Fruit fly (Drosophila melanogaster): ENCODE results near the gene MtnF.

The MtnF gene

DNA sequence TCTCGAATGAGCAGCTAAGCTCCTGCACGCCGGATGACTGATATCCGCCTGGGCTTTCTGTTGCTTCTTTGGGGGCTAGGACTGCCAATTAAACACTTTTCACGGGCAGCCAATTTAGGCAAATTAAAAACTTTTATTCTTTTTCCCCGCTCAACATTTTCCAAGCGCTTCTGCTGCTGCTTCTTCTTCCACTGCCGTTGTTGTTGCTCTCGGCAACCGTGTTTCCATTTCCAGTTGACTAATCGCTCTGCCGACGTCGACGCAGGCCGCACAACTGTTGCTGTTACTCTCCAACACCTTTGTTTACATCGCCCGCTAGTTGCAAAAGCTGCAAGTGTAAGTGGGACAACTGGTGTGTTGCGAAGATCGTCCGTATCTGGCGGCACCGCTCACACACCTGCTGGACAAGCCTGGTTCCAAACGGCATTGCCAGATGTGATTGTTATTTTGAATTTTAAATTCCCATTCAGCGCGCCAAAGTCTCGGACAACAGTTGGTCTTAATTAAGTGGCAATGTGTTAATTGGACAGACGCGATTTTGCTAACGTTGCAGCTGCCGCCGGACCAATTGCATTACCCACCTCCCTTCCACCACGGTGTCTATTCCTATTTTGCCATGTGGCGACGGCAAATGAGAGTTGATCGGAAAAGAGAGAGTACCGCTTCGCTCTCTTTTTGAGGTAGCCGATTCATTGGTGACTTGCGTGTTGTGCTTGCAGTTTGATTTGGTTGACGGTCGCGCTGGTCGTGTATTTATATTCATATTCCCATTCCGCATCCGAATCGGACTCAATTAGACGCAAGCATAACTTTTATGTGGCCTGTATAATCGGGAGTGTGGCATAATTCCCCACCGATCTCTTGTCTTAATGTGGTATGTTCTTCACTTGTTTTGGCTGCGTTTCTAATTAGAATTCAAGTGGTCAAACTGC lies 4.8 kb downstream of the MtnF start, which contains the start of gene Wsck:
Gene Wsck, minus strand, starts transcription at position 199 of the 932 bp plus-strand sequence.
- TF ChIP-seq h (optimal IDR thresholded peaks at IDR 0.05) (no peak), psq (optimal IDR thresholded peaks at IDR 0.05) (no peak), ttk (optimal IDR thresholded peaks at IDR 0.05) (no peak), Myc (optimal IDR thresholded peaks at IDR 0.05) (no peak), insv (optimal IDR thresholded peaks at IDR 0.05) (no peak), Sin3A (optimal IDR thresholded peaks at IDR 0.05) (no peak)

DNA sequence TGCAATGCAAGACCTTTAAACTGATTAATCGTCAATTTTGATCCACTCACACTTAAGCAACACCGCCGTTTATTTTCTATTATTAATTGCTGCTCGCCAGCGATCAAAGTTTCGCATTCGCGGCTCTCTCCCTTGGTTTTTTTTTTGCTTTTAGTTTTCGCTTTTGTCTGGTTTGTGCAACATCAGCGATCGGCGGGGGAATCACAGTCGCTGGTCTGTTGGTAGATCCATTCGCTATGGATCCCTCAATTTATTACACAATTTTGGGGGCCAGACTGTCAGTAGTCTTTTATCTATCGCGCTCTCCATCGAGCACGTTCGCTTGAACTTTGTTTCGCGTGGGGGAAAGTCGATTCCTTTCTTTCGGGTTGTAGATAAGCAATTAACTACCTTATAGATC lies 8.3 kb downstream of the MtnF start:
- TF ChIP-seq Myc (optimal IDR thresholded peaks at IDR 0.05) = no peak
- TF ChIP-seq Sin3A (optimal IDR thresholded peaks at IDR 0.05) = no peak
- TF ChIP-seq insv (optimal IDR thresholded peaks at IDR 0.05) = no peak
- TF ChIP-seq ttk (optimal IDR thresholded peaks at IDR 0.05) = no peak
- no peak for TF ChIP-seq psq (optimal IDR thresholded peaks at IDR 0.05)
- no peak for TF ChIP-seq h (optimal IDR thresholded peaks at IDR 0.05)

DNA sequence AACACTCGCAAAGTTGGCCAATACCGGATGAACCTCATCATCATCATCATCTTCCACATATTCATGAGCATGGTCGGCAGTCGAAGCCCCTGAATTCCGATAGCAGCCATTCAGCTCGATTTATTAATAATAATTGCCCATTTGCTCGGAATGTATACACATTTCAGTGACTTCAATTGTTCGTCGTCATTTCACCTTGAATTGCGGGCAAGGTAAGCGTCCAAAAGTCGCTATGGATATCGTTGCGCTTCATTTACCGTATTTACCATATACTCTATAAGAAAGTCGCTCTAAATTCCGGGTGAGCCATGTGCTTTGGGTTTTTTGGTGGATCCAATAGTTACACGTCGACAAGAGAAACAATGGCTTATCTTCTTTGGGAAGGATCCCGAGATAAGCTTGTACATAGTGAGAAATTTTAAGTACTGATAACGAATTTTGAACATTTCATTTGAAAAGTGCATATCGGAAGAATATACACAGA lies 8.9 kb downstream of the MtnF start:
- TF ChIP-seq psq (optimal IDR thresholded peaks at IDR 0.05) (no peak), h (optimal IDR thresholded peaks at IDR 0.05) (no peak), Sin3A (optimal IDR thresholded peaks at IDR 0.05) (no peak), Myc (optimal IDR thresholded peaks at IDR 0.05) (no peak), ttk (optimal IDR thresholded peaks at IDR 0.05) (no peak), insv (optimal IDR thresholded peaks at IDR 0.05) (no peak)

DNA sequence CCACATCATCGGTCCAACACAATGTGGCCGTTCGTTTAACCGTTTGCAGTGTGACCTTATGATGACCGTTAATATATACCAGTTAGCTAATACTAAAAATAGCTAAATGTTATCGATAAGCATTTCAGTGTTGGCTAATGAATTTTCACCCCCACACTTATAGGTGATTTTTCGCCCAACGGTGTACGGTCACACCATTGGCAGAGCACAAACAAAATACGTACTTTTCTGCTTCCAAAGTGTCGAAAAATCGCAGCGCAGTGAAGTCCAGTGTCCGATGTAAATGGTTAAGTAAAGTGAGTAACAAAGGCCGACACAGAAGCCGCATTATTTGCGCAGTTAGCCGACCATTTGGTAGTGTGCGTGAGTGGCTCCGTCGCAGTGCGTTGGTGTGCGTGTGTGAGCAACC lies 9.4 kb downstream of the MtnF start, which contains the start of the genes Syx18 and atl:
Gene Syx18, minus strand, starts transcription at position 46 of the 409 bp plus-strand sequence.
Gene atl, plus strand, starts transcription at position 155 of the 409 bp plus-strand sequence.
- TF ChIP-seq ttk (optimal IDR thresholded peaks at IDR 0.05) (no peak), Myc (optimal IDR thresholded peaks at IDR 0.05) (no peak), Sin3A (optimal IDR thresholded peaks at IDR 0.05) (no peak), insv (optimal IDR thresholded peaks at IDR 0.05) (no peak), h (optimal IDR thresholded peaks at IDR 0.05) (no peak), psq (optimal IDR thresholded peaks at IDR 0.05) (no peak)

DNA sequence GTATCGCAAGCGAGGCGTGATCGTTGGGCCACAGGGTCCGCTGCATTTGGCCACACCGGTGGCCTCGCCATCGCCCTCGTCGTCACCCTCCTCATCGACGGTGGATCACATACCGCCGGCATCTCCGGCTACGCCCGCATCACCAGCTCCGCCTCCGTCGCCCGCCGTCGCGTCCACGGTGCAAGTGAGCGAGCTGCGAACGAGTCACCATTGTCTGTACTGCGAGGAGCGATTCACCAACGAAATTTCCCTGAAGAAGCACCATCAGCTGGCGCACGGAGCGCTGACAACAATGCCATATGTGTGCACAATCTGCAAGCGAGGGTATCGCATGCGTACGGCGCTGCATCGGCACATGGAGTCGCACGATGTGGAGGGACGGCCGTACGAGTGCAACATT lies 14.4 kb downstream of the MtnF start:
- TF ChIP-seq Sin3A (optimal IDR thresholded peaks at IDR 0.05) (no peak), h (optimal IDR thresholded peaks at IDR 0.05) (no peak), ttk (optimal IDR thresholded peaks at IDR 0.05) (no peak), psq (optimal IDR thresholded peaks at IDR 0.05) (no peak), insv (optimal IDR thresholded peaks at IDR 0.05) (no peak)

DNA sequence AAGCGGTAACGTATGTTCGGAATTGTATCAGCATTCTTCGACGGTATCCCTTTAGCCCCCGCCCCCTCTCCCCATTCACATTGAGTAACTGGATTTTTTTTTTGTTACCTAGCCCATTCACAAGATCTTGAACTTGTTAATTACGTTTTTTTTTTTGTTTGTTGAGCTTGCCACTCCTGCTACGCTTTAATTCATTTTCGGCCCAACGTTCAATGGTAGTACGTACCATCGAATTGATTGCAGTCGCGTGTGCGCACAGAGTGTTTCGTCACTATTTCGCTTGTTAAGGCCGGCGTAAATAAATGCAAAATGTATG lies 20.3 kb downstream of the MtnF start:
- TF ChIP-seq Myc (optimal IDR thresholded peaks at IDR 0.05) = no peak
- TF ChIP-seq Sin3A (optimal IDR thresholded peaks at IDR 0.05) = no peak
- TF ChIP-seq ttk (optimal IDR thresholded peaks at IDR 0.05) = no peak
- TF ChIP-seq insv (optimal IDR thresholded peaks at IDR 0.05) = no peak
- TF ChIP-seq h (optimal IDR thresholded peaks at IDR 0.05) = no peak
- TF ChIP-seq psq (optimal IDR thresholded peaks at IDR 0.05) = no peak

DNA sequence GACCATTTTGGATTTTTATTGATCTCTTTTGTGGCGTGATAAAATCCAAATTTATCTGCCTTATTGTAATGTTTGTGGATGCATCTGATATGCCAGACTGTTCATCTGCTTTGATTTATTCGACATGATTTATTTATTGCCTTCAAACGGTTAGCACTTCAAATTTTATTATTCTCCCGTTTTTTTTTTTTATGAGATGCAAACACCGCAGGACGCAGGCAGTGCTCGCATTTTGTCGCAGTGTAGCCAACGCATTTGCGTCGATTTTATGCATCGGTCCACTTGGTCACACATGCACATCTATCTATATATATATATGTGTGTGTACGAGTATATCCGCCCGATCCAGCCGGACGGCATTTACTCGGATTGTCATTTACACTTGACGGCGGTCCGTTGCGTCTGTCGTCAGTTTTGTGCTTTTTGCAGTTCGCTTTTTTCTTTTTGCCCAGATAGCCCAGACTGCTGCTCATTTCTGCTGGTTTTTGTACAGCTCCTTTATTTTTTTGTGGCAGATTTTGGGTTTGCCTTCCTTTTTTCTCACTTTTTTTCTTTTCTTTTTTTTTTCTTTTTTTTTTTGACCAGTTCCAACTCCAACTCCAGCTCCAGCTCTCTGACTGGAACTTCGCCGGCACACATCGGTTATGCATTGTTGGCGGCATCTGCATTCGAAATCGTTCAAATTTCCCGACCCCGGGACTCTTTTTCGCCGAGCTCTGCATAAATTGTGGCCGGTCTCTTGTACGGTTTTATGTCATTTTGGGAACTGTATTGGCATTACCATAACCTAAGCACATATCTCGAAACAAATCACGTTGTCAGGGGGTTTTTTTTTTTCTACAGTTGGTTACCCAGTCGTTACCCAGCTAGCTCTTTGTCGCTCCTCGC lies 20.9 kb downstream of the MtnF start:
- no peak for TF ChIP-seq psq (optimal IDR thresholded peaks at IDR 0.05)
- no peak for TF ChIP-seq Myc (optimal IDR thresholded peaks at IDR 0.05)
- no peak for TF ChIP-seq Sin3A (optimal IDR thresholded peaks at IDR 0.05)

DNA sequence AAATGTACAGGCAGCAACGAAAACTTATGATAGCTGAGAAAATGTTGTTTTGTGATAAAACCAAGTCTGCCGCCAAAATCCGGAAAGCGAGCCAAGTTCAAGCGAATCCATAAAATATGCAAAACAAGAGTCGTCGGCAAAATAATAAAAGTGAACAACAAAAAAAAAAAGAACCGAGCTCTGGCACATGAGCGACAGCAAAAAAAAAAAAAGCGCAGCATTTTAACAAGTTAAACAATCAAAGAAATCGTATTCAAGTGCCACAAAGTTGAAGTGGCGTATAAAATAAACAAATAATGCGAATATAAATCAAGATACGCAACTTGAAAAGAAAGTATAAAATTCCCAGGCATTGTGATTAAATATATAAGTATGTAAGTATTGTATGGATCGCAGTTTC lies 26.6 kb downstream of the MtnF start:
- TF ChIP-seq h (optimal IDR thresholded peaks at IDR 0.05) (no peak), insv (optimal IDR thresholded peaks at IDR 0.05) (no peak), psq (optimal IDR thresholded peaks at IDR 0.05) (no peak), Sin3A (optimal IDR thresholded peaks at IDR 0.05) (no peak), Myc (optimal IDR thresholded peaks at IDR 0.05) (no peak), ttk (optimal IDR thresholded peaks at IDR 0.05) (no peak)

DNA sequence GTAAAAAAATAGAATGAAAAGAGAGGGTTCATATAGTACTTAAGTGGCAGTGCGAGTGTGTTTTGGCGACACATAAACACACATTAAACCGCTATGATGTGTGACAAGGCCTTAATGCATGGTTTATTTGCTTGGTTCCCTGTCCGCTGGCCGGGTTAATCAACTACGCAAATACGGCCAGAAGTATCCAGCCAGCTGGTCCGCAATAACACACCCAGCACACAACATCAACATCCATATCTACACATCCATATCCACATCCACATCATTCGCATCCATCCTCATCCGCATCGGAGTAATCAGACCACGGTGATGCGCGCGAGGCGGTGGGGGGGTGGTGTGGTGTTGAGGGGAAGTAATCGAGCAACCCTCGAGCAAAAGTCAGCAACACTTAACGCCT lies 28.1 kb downstream of the MtnF start:
- TF ChIP-seq Myc (optimal IDR thresholded peaks at IDR 0.05) = no peak
- TF ChIP-seq insv (optimal IDR thresholded peaks at IDR 0.05) = no peak
- TF ChIP-seq psq (optimal IDR thresholded peaks at IDR 0.05) = no peak
- no peak for TF ChIP-seq Sin3A (optimal IDR thresholded peaks at IDR 0.05)
- TF ChIP-seq ttk (optimal IDR thresholded peaks at IDR 0.05) = no peak
- TF ChIP-seq h (optimal IDR thresholded peaks at IDR 0.05) = no peak

DNA sequence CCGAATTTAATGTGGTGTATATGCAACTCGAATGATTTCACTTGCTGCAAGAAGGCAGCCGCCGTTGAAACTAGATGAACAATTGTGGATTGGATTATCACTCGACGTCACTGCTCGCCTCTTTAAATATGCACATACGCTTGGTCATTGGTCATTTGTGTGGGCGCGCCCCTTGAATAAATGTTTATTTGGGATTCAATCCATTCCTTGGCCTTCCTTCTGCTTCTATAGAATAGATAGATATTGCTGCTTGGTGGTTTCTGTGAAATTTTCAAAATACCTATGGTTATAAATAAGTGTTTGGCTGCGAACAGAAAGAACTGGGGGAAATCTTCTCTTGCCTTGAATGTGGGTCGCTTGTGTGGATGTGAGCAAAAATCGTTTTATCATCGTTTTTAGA lies 30.8 kb downstream of the MtnF start:
- no peak for TF ChIP-seq psq (optimal IDR thresholded peaks at IDR 0.05)
- no peak for TF ChIP-seq Sin3A (optimal IDR thresholded peaks at IDR 0.05)
- no peak for TF ChIP-seq h (optimal IDR thresholded peaks at IDR 0.05)
- TF ChIP-seq insv (optimal IDR thresholded peaks at IDR 0.05) = no peak
- no peak for TF ChIP-seq ttk (optimal IDR thresholded peaks at IDR 0.05)
- TF ChIP-seq Myc (optimal IDR thresholded peaks at IDR 0.05) = no peak

DNA sequence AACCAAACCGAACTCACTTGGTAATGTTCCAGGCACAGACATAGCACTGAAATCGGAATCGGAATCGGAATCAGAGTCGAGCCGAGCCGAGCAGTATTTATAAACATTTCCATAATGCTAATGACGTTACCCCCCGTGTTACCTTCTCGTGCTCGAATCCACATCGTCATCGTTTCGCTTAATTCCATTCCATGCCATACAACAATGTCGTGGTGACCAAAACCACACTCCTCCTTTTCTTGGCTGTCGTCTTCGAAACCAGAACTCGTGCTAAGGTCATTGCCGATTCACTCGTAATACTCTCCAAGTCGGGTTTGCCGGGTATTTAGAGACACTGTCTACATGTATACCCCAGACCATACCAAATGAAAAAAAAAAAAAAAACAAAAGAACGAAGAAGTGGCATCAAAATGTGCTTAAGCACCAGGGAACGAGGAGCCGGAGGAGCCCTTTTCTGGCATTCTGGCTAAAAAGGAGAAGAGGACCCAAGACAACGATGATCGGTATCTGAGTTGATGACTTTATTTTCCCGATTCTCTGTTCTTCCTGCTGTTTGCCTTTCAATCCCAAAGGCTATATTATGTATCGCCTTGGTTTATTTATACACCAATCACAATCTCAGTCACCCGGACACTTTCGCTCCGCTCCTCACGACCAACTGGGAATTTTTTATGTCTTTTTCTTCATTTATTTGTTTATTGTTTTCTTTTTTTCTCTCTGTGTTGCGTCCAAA lies 31.4 kb downstream of the MtnF start:
- no peak for TF ChIP-seq h (optimal IDR thresholded peaks at IDR 0.05)
- no peak for TF ChIP-seq ttk (optimal IDR thresholded peaks at IDR 0.05)
- TF ChIP-seq psq (optimal IDR thresholded peaks at IDR 0.05) = no peak
- TF ChIP-seq Sin3A (optimal IDR thresholded peaks at IDR 0.05) = no peak
- TF ChIP-seq Myc (optimal IDR thresholded peaks at IDR 0.05) = no peak
- no peak for TF ChIP-seq insv (optimal IDR thresholded peaks at IDR 0.05)

All from Kc167 (cell line).